Worm (Caenorhabditis elegans) whole organism, young adult: Measurements from ENCODE around the gene T07G12.4.

Source experiments
- B0035.1 ChIP-seq: sonication (generic microtip); optimal IDR thresholded peaks from 2 replicates; lab custom pipeline; 2016; ENCODE audit warnings: missing genetic modification characterization, mild to moderate bottlenecking, missing compliant biosample characterization, missing genotype, missing genetic modification reagents
- B0261.1 ChIP-seq: sonication (generic microtip); optimal IDR thresholded peaks from 2 replicates; lab custom pipeline; 2016; ENCODE audit warnings: mild to moderate bottlenecking, missing genetic modification characterization, moderate library complexity, missing compliant biosample characterization
- F22D6.2 ChIP-seq: sonication (generic microtip); optimal IDR thresholded peaks from 2 replicates; lab custom pipeline; 2016; ENCODE audit warnings: mild to moderate bottlenecking, missing genetic modification characterization, missing compliant biosample characterization
- F49E8.2 ChIP-seq: sonication (generic microtip); optimal IDR thresholded peaks from 3 replicates; lab custom pipeline; 2017; ENCODE audit warnings: missing genetic modification characterization, mild to moderate bottlenecking, missing compliant biosample characterization, antibody characterized with exemption, moderate library complexity; ENCODE audit not compliant: insufficient read depth
- F52B5.7 ChIP-seq: sonication (generic microtip); optimal IDR thresholded peaks from 2 replicates; lab custom pipeline; 2016; ENCODE audit warnings: mild to moderate bottlenecking, missing genetic modification characterization, missing compliant biosample characterization
- F55B11.4 ChIP-seq: sonication (generic microtip); optimal IDR thresholded peaks from 2 replicates; lab custom pipeline; 2016; ENCODE audit warnings: missing compliant biosample characterization, missing genetic modification characterization, borderline replicate concordance; ENCODE audit not compliant: insufficient read depth
- F57A8.1 ChIP-seq: fragments of 200-800 bp; sonication (Bioruptor generic); optimal IDR thresholded peaks from 2 replicates; lab custom pipeline; 2018; ENCODE audit warnings: mild to moderate bottlenecking, missing genetic modification characterization, moderate library complexity, missing compliant biosample characterization
- Y56A3A.18 ChIP-seq: fragments of 200-800 bp; sonication (Bioruptor generic); IDR thresholded peaks from 2 replicates; pipeline ENCODE4 v1.3.6; 2022; ENCODE audit warnings: missing genetic modification reagents, missing genetic modification characterization, missing compliant biosample characterization
- aptf-2 ChIP-seq: fragments of 200-800 bp; sonication (Bioruptor generic); conservative IDR thresholded peaks from 2 replicates; pipeline ENCODE4 v1.3.6; 2022; ENCODE audit warnings: missing genetic modification reagents, missing genetic modification characterization, missing compliant biosample characterization
- ccch-3 ChIP-seq: fragments of 200-800 bp; sonication (Bioruptor generic); optimal IDR thresholded peaks from 2 replicates; lab custom pipeline; 2018; ENCODE audit warnings: mild to moderate bottlenecking, missing genetic modification characterization, missing compliant biosample characterization
- ceh-100 ChIP-seq: fragments of 200-800 bp; sonication (Bioruptor generic); IDR thresholded peaks from 2 replicates; pipeline ENCODE4 v1.3.6; 2022; ENCODE audit warnings: missing genetic modification reagents, missing genetic modification characterization, missing compliant biosample characterization
- die-1 ChIP-seq: sonication (generic microtip); optimal IDR thresholded peaks from 2 replicates; lab custom pipeline; 2016; ENCODE audit warnings: missing genotype, mild to moderate bottlenecking, missing genetic modification characterization, missing compliant biosample characterization
- dox-1 ChIP-seq: fragments of 200-800 bp; sonication (Bioruptor generic); IDR thresholded peaks from 2 replicates; pipeline ENCODE4 v1.3.6; 2022; ENCODE audit warnings: missing genetic modification reagents, missing genetic modification characterization, missing compliant biosample characterization
- dpff-1 ChIP-seq: sonication (generic microtip); optimal IDR thresholded peaks from 2 replicates; lab custom pipeline; 2017; ENCODE audit warnings: mild to moderate bottlenecking, missing genetic modification characterization, missing compliant biosample characterization
- efl-1 ChIP-seq: fragments of 150-350 bp; optimal IDR thresholded peaks from 2 replicates; lab custom pipeline; 2014; ENCODE audit warnings: missing biosample characterization, missing genetic modification reagents, missing genetic modification characterization
- egrh-3 ChIP-seq: fragments of 200-800 bp; sonication (Bioruptor generic); IDR thresholded peaks from 2 replicates; pipeline ENCODE4 v1.3.6; 2022; ENCODE audit warnings: missing genetic modification reagents, missing genetic modification characterization, missing compliant biosample characterization
- him-1 ChIP-seq: sonication (generic microtip); optimal IDR thresholded peaks from 2 replicates; lab custom pipeline; 2016; ENCODE audit warnings: missing genotype, missing genetic modification reagents, missing genetic modification characterization, missing compliant biosample characterization
- hmg-1.2 ChIP-seq: fragments of 200-800 bp; sonication (Bioruptor generic); IDR thresholded peaks from 2 replicates; pipeline ENCODE4 v1.3.6; 2022; ENCODE audit warnings: missing genetic modification reagents, missing genetic modification characterization, missing compliant biosample characterization
- hmg-20 ChIP-seq: fragments of 200-800 bp; sonication (Bioruptor generic); IDR thresholded peaks from 2 replicates; pipeline ENCODE4 v1.3.6; 2022; ENCODE audit warnings: missing genetic modification reagents, missing genetic modification characterization, missing compliant biosample characterization
- lin-35 ChIP-seq, 3 experiments: fragments of 150-350 bp in 2 of 3; sonication (generic microtip) in 1 of 3; optimal IDR thresholded peaks; 2 replicates each; lab custom pipeline; 2014 to 2018; ENCODE audit warnings: missing biosample characterization in 3 of 3, missing genetic modification characterization in 3 of 3, missing genetic modification reagents in 3 of 3
- lin-54 ChIP-seq: fragments of 200-800 bp; sonication (Bioruptor generic); optimal IDR thresholded peaks from 2 replicates; lab custom pipeline; 2018; ENCODE audit warnings: mild to moderate bottlenecking, missing genetic modification characterization, missing compliant biosample characterization
- nhr-27 ChIP-seq: fragments of 200-800 bp; sonication (Bioruptor generic); optimal IDR thresholded peaks from 2 replicates; lab custom pipeline; 2018; ENCODE audit warnings: mild to moderate bottlenecking, missing genetic modification characterization, moderate library complexity, missing compliant biosample characterization
- rec-8 ChIP-seq, 2 experiments: sonication (generic microtip); optimal IDR thresholded peaks; 2 replicates each; lab custom pipeline; 2016; ENCODE audit warnings: mild to moderate bottlenecking in 2 of 2, missing genetic modification characterization in 2 of 2, missing genetic modification reagents in 2 of 2, missing genotype in 2 of 2, missing biosample characterization in 1 of 2, missing compliant biosample characterization in 1 of 2, moderate library complexity in 1 of 2
- snpc-4 ChIP-seq, 5 experiments: fragments of 150-350 bp in 1 of 5; sonication (generic microtip) in 4 of 5; optimal IDR thresholded peaks; 2 replicates each; lab custom pipeline; 2014 to 2018; ENCODE audit warnings: missing genetic modification characterization in 5 of 5, missing biosample characterization in 3 of 5, antibody characterized with exemption in 2 of 5, mild to moderate bottlenecking in 2 of 5, missing compliant biosample characterization in 2 of 5, missing genotype in 2 of 5, moderate library complexity in 2 of 5, missing genetic modification reagents in 1 of 5
- ztf-26 ChIP-seq: sonication (generic microtip); optimal IDR thresholded peaks from 2 replicates; lab custom pipeline; 2017; ENCODE audit warnings: missing genetic modification characterization, missing compliant biosample characterization
- ztf-6 ChIP-seq: fragments of 200-800 bp; sonication (Bioruptor generic); IDR thresholded peaks from 2 replicates; pipeline ENCODE4 v1.3.6; 2022; ENCODE audit warnings: missing genetic modification reagents, missing genetic modification characterization, missing compliant biosample characterization

The T07G12.4 gene

ce11 chrIV:10499948-10500356 lies 38.5 kb downstream of the T07G12.4 start (continued):
- TF ChIP-seq snpc-4 (GFP tag; optimal IDR thresholded peaks at IDR 0.05; lab: Kevin White, UChicago) (peak; percentile 11), snpc-4 (tag; optimal IDR thresholded peaks at IDR 0.05; lab: Kevin White, UChicago) (peak in 1 of 4 experiments; percentile 13), lin-35 (GFP tag; optimal IDR thresholded peaks at IDR 0.05; lab: Kevin White, UChicago) (peak in 1 of 3 experiments; percentile 11), hmg-1.2 (GFP tag; lab: Robert Waterston, UW) (peak; percentile 18; the same call in 1 of the 2 replicates)
- TF ChIP-seq, all 124 proteins: peak for 15

DNA sequence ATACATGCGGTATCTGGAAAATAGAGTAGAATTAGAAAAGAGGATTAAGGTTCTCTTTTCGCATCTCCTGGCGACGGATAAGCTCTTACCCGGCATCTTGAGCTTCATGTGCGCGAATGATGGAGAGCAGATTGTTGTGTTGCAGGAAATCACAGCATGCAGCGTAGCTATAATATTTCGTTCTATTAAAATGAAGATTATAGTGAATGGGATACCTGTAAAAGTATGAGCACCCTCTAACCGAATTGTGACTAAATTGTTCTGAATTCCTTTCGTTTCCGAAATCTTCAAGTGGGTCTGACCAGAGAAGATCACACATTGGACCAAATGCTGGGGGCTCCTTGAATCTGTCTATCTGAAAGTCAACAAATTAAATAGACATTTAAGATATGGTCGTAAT lies 40.1 kb downstream of the T07G12.4 start:
- TF ChIP-seq ztf-6 (no peak), egrh-3 (GFP tag; lab: Robert Waterston, UW) (no peak), die-1 (no peak), ceh-100 (no peak), F57A8.1 (no peak), F22D6.2 (tag; lab: Kevin White, UChicago) (no peak)

DNA sequence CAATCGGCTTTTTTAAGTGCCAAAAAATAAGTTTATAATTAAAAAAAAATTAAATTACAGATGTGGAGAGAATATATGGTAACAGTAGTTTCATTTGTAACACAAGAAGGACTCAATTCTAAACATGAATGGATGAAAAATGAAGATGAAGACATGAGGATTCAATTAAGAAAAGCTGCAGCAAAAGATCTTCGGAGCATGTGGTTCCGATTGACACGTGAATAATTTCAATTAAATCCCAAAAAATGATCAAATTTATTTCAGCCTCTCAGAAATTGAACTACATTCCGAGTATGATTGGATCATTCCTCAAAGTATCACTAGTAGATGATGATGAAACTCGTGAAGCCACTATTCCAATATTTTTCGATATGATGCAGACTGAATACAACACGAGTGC lies 49.1 kb downstream of the T07G12.4 start:
- TF ChIP-seq egrh-3 (GFP tag; lab: Robert Waterston, UW) (no peak), ccch-3 (no peak), him-1 (tag; lab: Kevin White, UChicago) (no peak), F52B5.7 (tag; lab: Kevin White, UChicago) (no peak), F49E8.2 (no peak), F55B11.4 (tag; lab: Kevin White, UChicago) (no peak), dox-1 (GFP tag; lab: Robert Waterston, UW) (no peak), Y56A3A.18 (no peak), hmg-20 (GFP tag; lab: Robert Waterston, UW) (no peak), B0261.1 (no peak), rec-8 (tag; optimal IDR thresholded peaks at IDR 0.05; lab: Kevin White, UChicago) (no peak), B0035.1 (tag; lab: Kevin White, UChicago) (no peak), nhr-27 (tag; lab: Kevin White, UChicago) (no peak), aptf-2 (GFP tag; lab: Robert Waterston, UW) (no peak), efl-1 (GFP tag; lab: Kevin White, UChicago) (no peak), dpff-1 (tag; lab: Kevin White, UChicago) (no peak), lin-54 (GFP tag; lab: Kevin White, UChicago) (no peak), ztf-26 (tag; lab: Kevin White, UChicago) (no peak)
- TF ChIP-seq, all 124 proteins: peak for 0
